Worm (Caenorhabditis elegans) whole organism, young adult: ENCODE data around the gene F46F3.3.

Source experiments
- B0019.2 ChIP-seq: fragments of 200-800 bp; sonication (Bioruptor generic); conservative IDR thresholded peaks from 2 replicates; pipeline ENCODE4 v1.3.6; 2022; ENCODE audit warnings: missing genetic modification reagents, missing genetic modification characterization, missing compliant biosample characterization
- F52B5.7 ChIP-seq: sonication (generic microtip); optimal IDR thresholded peaks from 2 replicates; lab custom pipeline; 2016; ENCODE audit warnings: mild to moderate bottlenecking, missing genetic modification characterization, missing compliant biosample characterization
- lsl-1 ChIP-seq: fragments of 200-800 bp; sonication (Bioruptor generic); optimal IDR thresholded peaks from 2 replicates; lab custom pipeline; 2018; ENCODE audit warnings: mild to moderate bottlenecking, missing genetic modification characterization, moderate library complexity, missing compliant biosample characterization
- sdz-38 ChIP-seq: sonication (generic microtip); optimal IDR thresholded peaks from 2 replicates; lab custom pipeline; 2016; ENCODE audit warnings: missing genotype, missing genetic modification characterization, missing compliant biosample characterization

DNA sequence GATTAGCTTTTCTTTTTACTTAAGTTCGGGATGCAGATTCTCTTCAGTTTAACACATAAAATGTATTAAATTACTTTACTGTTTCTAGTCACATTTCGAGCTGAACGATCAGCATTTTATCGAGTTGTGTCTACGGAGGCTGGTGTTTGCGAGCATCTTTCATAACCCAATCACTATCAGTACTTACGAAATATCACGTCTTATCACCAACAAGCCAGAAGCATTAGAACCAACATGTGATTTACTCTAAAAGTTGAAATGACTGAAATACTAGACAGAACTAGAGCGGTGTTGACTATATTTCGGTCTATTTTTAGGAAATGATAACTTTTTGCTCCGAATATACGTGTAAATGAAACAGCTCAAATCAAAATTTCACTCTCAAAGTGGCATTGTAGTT is 18.8 kb upstream of the F46F3.3 start:
- TF ChIP-seq sdz-38 (tag; lab: Kevin White, UChicago) (no peak), lsl-1 (GFP tag; lab: Kevin White, UChicago) (no peak), B0019.2 (GFP tag; lab: Robert Waterston, UW) (no peak), F52B5.7 (tag; lab: Kevin White, UChicago) (no peak)
